Worm (Caenorhabditis elegans): ENCODE data around the gene C28D4.18.

ce11 chrIV:9717844-9718243, 7.2 kb upstream of the C28D4.18 start:
- TF ChIP-seq him-1 (tag; optimal IDR thresholded peaks at IDR 0.05): no peak
- TF ChIP-seq dao-5 (tag; optimal IDR thresholded peaks at IDR 0.05): no peak

All from whole organism, L4/young adult.